Worm (Caenorhabditis elegans) whole organism, midembryonic: Measurements from ENCODE around the gene lin-3.
A peak's percentile ranks its signal among the peaks of the same experiment; 100 is the strongest.

Source experiments
- T22C8.4 ChIP-seq: fragments of 200-800 bp; sonication (Bioruptor generic); IDR thresholded peaks from 2 replicates; pipeline ENCODE4 v1.3.6; 2022; ENCODE audit warnings: missing genetic modification characterization, missing compliant biosample characterization
- cog-1 ChIP-seq: sonication (generic microtip); optimal IDR thresholded peaks from 2 replicates; lab custom pipeline; 2016; ENCODE audit warnings: missing genetic modification characterization, missing compliant biosample characterization
- flt-1 ChIP-seq: fragments of 200-800 bp; sonication (Bioruptor generic); IDR thresholded peaks from 2 replicates; pipeline ENCODE4 v1.3.6; 2022; ENCODE audit warnings: missing genetic modification characterization, missing compliant biosample characterization
- klf-2 ChIP-seq: fragments of 200-800 bp; sonication (Bioruptor generic); conservative IDR thresholded peaks from 2 replicates; pipeline ENCODE4 v1.3.6; 2022; ENCODE audit warnings: missing genetic modification reagents, missing genetic modification characterization, missing compliant biosample characterization
- med-1 ChIP-seq: sonication (generic microtip); optimal IDR thresholded peaks from 2 replicates; lab custom pipeline; 2017; ENCODE audit warnings: missing genetic modification characterization, mild to moderate bottlenecking, missing compliant biosample characterization, antibody characterized with exemption, missing genetic modification reagents; ENCODE audit not compliant: insufficient read depth
- ref-1 ChIP-seq: fragments of 200-800 bp; sonication (Bioruptor generic); conservative IDR thresholded peaks from 2 replicates; pipeline ENCODE4 v1.3.6; 2022; ENCODE audit warnings: missing genetic modification reagents, missing genetic modification characterization, missing compliant biosample characterization
- tab-1 ChIP-seq: fragments of 200-800 bp; sonication (Bioruptor generic); IDR thresholded peaks from 2 replicates; pipeline ENCODE4 v1.3.6; 2022; ENCODE audit warnings: missing genetic modification characterization, missing compliant biosample characterization
- ztf-23 ChIP-seq: fragments of 200-800 bp; sonication (Bioruptor generic); IDR thresholded peaks from 2 replicates; pipeline ENCODE4 v1.3.6; 2022; ENCODE audit warnings: missing genetic modification reagents, missing genetic modification characterization, missing compliant biosample characterization
- ztf-29 ChIP-seq: fragments of 200-800 bp; sonication (Bioruptor generic); IDR thresholded peaks from 2 replicates; pipeline ENCODE4 v1.3.6; 2022; ENCODE audit warnings: missing genetic modification reagents, missing genetic modification characterization, missing compliant biosample characterization

The lin-3 gene

ce11 chrIV:11022303-11022702 lies 31.8 kb upstream of the lin-3 start, which contains the start of gene alh-3:
Gene alh-3, plus strand, starts transcription at chrIV:11022603.
- TF ChIP-seq ztf-29 (GFP tag; lab: Robert Waterston, UW): no peak
- no peak for TF ChIP-seq ztf-23 (GFP tag; lab: Robert Waterston, UW)
- no peak for TF ChIP-seq T22C8.4 (GFP tag; lab: Robert Waterston, UW)
- TF ChIP-seq flt-1: no peak
- TF ChIP-seq med-1: no peak
- no peak for TF ChIP-seq cog-1
- no peak for TF ChIP-seq ref-1
- TF ChIP-seq klf-2: no peak
- no peak for TF ChIP-seq tab-1 (GFP tag; lab: Robert Waterston, UW)

ce11 chrIV:11025941-11026340 lies 28.2 kb upstream of the lin-3 start:
- TF ChIP-seq T22C8.4 (GFP tag; lab: Robert Waterston, UW): peak; percentile 96
- peak; percentile 99 for TF ChIP-seq cog-1
- peak; percentile 100 for TF ChIP-seq tab-1 (GFP tag; lab: Robert Waterston, UW)
- TF ChIP-seq med-1: peak; percentile 94
- peak; percentile 99 for TF ChIP-seq flt-1
- TF ChIP-seq ztf-23 (GFP tag; lab: Robert Waterston, UW): peak; percentile 97
- peak; percentile 97 for TF ChIP-seq klf-2
- TF ChIP-seq ztf-29 (GFP tag; lab: Robert Waterston, UW): peak; percentile 97
- peak; percentile 99 for TF ChIP-seq ref-1

ce11 chrIV:11026648-11027047 lies 27.5 kb upstream of the lin-3 start:
- no peak for TF ChIP-seq ztf-23 (GFP tag; lab: Robert Waterston, UW)
- 0 out of 2 replicates have a peak, but pooled peaks have one; percentile 11 for TF ChIP-seq T22C8.4 (GFP tag; lab: Robert Waterston, UW)

ce11 chrIV:11027560-11027959 lies 26.5 kb upstream of the lin-3 start:
- TF ChIP-seq cog-1 (peak; percentile 76), flt-1 (peak; percentile 76; the same call in 1 of the 2 replicates), T22C8.4 (GFP tag; lab: Robert Waterston, UW) (no peak), klf-2 (no peak)

- no peak for TF ChIP-seq flt-1
- no peak for TF ChIP-seq cog-1
- TF ChIP-seq tab-1 (GFP tag; lab: Robert Waterston, UW): no peak
- no peak for TF ChIP-seq med-1
- TF ChIP-seq klf-2: no peak
- TF ChIP-seq ztf-23 (GFP tag; lab: Robert Waterston, UW): no peak
- no peak for TF ChIP-seq ztf-29 (GFP tag; lab: Robert Waterston, UW)
- no peak for TF ChIP-seq ref-1
- TF ChIP-seq T22C8.4 (GFP tag; lab: Robert Waterston, UW): no peak
Observed at ce11 chrIV:11029412-11029811, 24.7 kb upstream of the lin-3 start, which contains the start of gene hrg-5. Gene hrg-5, minus strand, starts transcription at chrIV:11029428.

ce11 chrIV:11030117-11030516 lies 24.0 kb upstream of the lin-3 start:
- no peak for TF ChIP-seq T22C8.4 (GFP tag; lab: Robert Waterston, UW)
- no peak for TF ChIP-seq klf-2
- no peak for TF ChIP-seq tab-1 (GFP tag; lab: Robert Waterston, UW)
- TF ChIP-seq ztf-23 (GFP tag; lab: Robert Waterston, UW): no peak
- no peak for TF ChIP-seq med-1
- TF ChIP-seq ref-1: no peak
- TF ChIP-seq flt-1: no peak
- no peak for TF ChIP-seq cog-1
- TF ChIP-seq ztf-29 (GFP tag; lab: Robert Waterston, UW): no peak

DNA sequence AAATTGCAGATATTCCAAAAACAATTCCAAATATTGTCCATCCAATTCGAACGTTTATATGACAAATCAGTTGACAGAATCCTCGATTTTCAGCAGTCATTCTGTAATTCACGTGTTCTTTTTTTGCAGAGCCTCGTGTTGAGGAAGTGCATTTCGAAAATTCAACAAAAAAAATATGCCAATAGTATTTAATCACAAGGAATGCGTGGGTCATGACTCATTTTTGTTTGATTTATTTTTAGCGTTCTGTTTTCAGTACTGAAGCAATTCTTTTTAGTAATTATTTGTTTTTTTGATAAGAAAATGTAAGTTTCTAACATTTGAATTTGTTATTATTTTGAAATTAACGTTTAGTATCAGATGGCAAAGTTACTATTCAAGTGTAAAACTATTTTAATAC lies 23.2 kb upstream of the lin-3 start, which contains the start of gene hrg-4:
Gene hrg-4 (minus strand): TSS at position 101 of the 400 bp plus-strand sequence.
- no peak for TF ChIP-seq T22C8.4 (GFP tag; lab: Robert Waterston, UW)

DNA sequence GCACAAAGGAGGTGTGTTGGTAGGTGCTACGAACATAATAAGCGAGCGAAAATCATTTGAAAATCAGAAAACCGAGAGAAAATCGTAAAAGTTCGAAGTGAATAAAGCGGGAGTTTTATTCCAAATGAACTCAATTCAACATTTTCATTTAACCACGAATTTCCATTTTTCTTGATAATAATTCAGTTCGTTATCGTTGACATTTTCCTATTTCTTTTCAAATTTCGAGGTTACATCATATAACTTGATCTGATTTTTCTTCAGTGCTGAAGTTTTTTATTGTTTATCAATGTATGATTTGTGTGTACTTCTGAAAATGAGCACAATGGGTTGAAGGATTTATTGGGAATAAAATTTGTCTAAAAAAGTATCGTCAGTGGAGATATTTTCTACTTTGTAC lies 22.5 kb upstream of the lin-3 start:
- no peak for TF ChIP-seq tab-1 (GFP tag; lab: Robert Waterston, UW)
- no peak for TF ChIP-seq cog-1
- no peak for TF ChIP-seq klf-2
- TF ChIP-seq flt-1: no peak
- TF ChIP-seq ref-1: no peak
- TF ChIP-seq med-1: no peak
- no peak for TF ChIP-seq T22C8.4 (GFP tag; lab: Robert Waterston, UW)
- TF ChIP-seq ztf-29 (GFP tag; lab: Robert Waterston, UW): no peak
- no peak for TF ChIP-seq ztf-23 (GFP tag; lab: Robert Waterston, UW)

DNA sequence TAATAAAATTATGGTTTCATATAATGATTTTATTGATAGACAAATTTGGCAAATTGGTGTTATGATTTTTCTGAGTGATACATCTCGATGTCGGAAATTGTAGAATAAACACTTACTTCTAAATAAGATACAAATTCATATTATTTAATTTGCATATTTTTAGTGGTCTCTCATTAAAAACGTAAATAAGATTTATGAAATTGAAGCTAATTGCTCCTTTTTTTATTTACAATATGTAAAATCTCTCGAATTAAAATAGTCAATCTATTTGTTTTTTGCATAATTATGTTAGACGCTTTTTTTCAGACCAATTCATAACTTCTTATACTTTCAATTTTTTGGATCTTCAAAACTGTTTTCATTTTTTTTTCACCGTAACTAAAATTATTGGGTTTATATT lies 21.8 kb upstream of the lin-3 start, which contains the start of gene hrg-6:
Gene hrg-6 (plus strand): TSS at position 301 of the 400 bp plus-strand sequence.
- no peak for TF ChIP-seq med-1
- TF ChIP-seq klf-2: no peak
- TF ChIP-seq flt-1: no peak
- no peak for TF ChIP-seq tab-1 (GFP tag; lab: Robert Waterston, UW)
- no peak for TF ChIP-seq cog-1
- TF ChIP-seq ztf-29 (GFP tag; lab: Robert Waterston, UW): no peak
- TF ChIP-seq ztf-23 (GFP tag; lab: Robert Waterston, UW): no peak
- no peak for TF ChIP-seq T22C8.4 (GFP tag; lab: Robert Waterston, UW)
- no peak for TF ChIP-seq ref-1

ce11 chrIV:11036222-11036621 lies 17.9 kb upstream of the lin-3 start, which contains the start of gene fkb-1:
Gene fkb-1, plus strand, starts transcription at chrIV:11036582.
- no peak for TF ChIP-seq T22C8.4 (GFP tag; lab: Robert Waterston, UW)
- no peak for TF ChIP-seq ref-1
- no peak for TF ChIP-seq klf-2
- no peak for TF ChIP-seq cog-1
- no peak for TF ChIP-seq ztf-23 (GFP tag; lab: Robert Waterston, UW)
- TF ChIP-seq med-1: no peak

ce11 chrIV:11037118-11037719 lies 16.9 kb upstream of the lin-3 start:
- no peak for TF ChIP-seq T22C8.4 (GFP tag; lab: Robert Waterston, UW)
- no peak for TF ChIP-seq ref-1
- TF ChIP-seq med-1: no peak
- TF ChIP-seq ztf-29 (GFP tag; lab: Robert Waterston, UW): no peak
- no peak for TF ChIP-seq flt-1
- no peak for TF ChIP-seq ztf-23 (GFP tag; lab: Robert Waterston, UW)
- TF ChIP-seq tab-1 (GFP tag; lab: Robert Waterston, UW): no peak
- TF ChIP-seq klf-2: no peak
- TF ChIP-seq cog-1: no peak
